Worm (Caenorhabditis elegans) whole organism, young adult: ENCODE measurements around the gene Y56A3A.2.

Experiments used
- B0035.1 ChIP-seq: sonication (generic microtip); optimal IDR thresholded peaks from 2 replicates; lab custom pipeline; 2016; ENCODE audit warnings: missing genetic modification characterization, mild to moderate bottlenecking, missing compliant biosample characterization, missing genotype, missing genetic modification reagents
- K12H6.12 ChIP-seq: fragments of 200-800 bp; sonication (Bioruptor generic); optimal IDR thresholded peaks from 2 replicates; lab custom pipeline; 2018; ENCODE audit warnings: mild to moderate bottlenecking, missing genetic modification characterization, missing compliant biosample characterization
- Y56A3A.18 ChIP-seq: fragments of 200-800 bp; sonication (Bioruptor generic); IDR thresholded peaks from 2 replicates; pipeline ENCODE4 v1.3.6; 2022; ENCODE audit warnings: missing genetic modification reagents, missing genetic modification characterization, missing compliant biosample characterization
- Y67H2A.10 ChIP-seq: fragments of 200-800 bp; sonication (Bioruptor generic); conservative IDR thresholded peaks from 2 replicates; pipeline ENCODE4 v1.3.6; 2022; ENCODE audit warnings: missing genetic modification reagents, missing genetic modification characterization, missing compliant biosample characterization
- Y79H2A.3 ChIP-seq: fragments of 200-800 bp; sonication (Bioruptor generic); conservative IDR thresholded peaks from 2 replicates; pipeline ENCODE4 v1.3.6; 2022; ENCODE audit warnings: missing genetic modification reagents, missing genetic modification characterization, missing compliant biosample characterization
- Y95B8A.8 ChIP-seq: fragments of 200-800 bp; sonication (Bioruptor generic); IDR thresholded peaks from 2 replicates; pipeline ENCODE4 v1.3.6; 2022; ENCODE audit warnings: missing genetic modification reagents, missing genetic modification characterization, missing compliant biosample characterization
- ZK185.1 ChIP-seq: sonication (generic microtip); optimal IDR thresholded peaks from 2 replicates; lab custom pipeline; 2016; ENCODE audit warnings: mild to moderate bottlenecking, missing genetic modification characterization, missing compliant biosample characterization; ENCODE audit not compliant: poor library complexity, severe bottlenecking
- aptf-2 ChIP-seq: fragments of 200-800 bp; sonication (Bioruptor generic); conservative IDR thresholded peaks from 2 replicates; pipeline ENCODE4 v1.3.6; 2022; ENCODE audit warnings: missing genetic modification reagents, missing genetic modification characterization, missing compliant biosample characterization
- attf-3 ChIP-seq: fragments of 200-800 bp; sonication (Bioruptor generic); conservative IDR thresholded peaks from 2 replicates; pipeline ENCODE4 v1.3.6; 2022; ENCODE audit warnings: missing genetic modification reagents, missing genetic modification characterization, missing compliant biosample characterization
- bed-2 ChIP-seq: fragments of 200-800 bp; sonication (Bioruptor generic); IDR thresholded peaks from 2 replicates; pipeline ENCODE4 v1.3.6; 2022; ENCODE audit warnings: missing genetic modification reagents, missing genetic modification characterization, missing compliant biosample characterization
- ccch-3 ChIP-seq: fragments of 200-800 bp; sonication (Bioruptor generic); optimal IDR thresholded peaks from 2 replicates; lab custom pipeline; 2018; ENCODE audit warnings: mild to moderate bottlenecking, missing genetic modification characterization, missing compliant biosample characterization
- cebp-1 ChIP-seq, 2 experiments: fragments of 200-800 bp in 1 of 2; sonication (Bioruptor generic) in 1 of 2; sonication (generic microtip) in 1 of 2; IDR thresholded peaks in 1 of 2; optimal IDR thresholded peaks in 1 of 2; 2 replicates each; pipeline versions ENCODE4 v1.3.6 to Lab custom; 2017 to 2022; ENCODE audit warnings: missing compliant biosample characterization in 2 of 2, missing genetic modification characterization in 2 of 2, mild to moderate bottlenecking in 1 of 2, missing genetic modification reagents in 1 of 2, moderate library complexity in 1 of 2
- ceh-79 ChIP-seq: sonication (generic microtip); optimal IDR thresholded peaks from 2 replicates; lab custom pipeline; 2017; ENCODE audit warnings: mild to moderate bottlenecking, missing genetic modification characterization, missing compliant biosample characterization
- efl-1 ChIP-seq: fragments of 150-350 bp; optimal IDR thresholded peaks from 2 replicates; lab custom pipeline; 2014; ENCODE audit warnings: missing biosample characterization, missing genetic modification reagents, missing genetic modification characterization
- egrh-3 ChIP-seq: fragments of 200-800 bp; sonication (Bioruptor generic); IDR thresholded peaks from 2 replicates; pipeline ENCODE4 v1.3.6; 2022; ENCODE audit warnings: missing genetic modification reagents, missing genetic modification characterization, missing compliant biosample characterization
- him-1 ChIP-seq: sonication (generic microtip); optimal IDR thresholded peaks from 2 replicates; lab custom pipeline; 2016; ENCODE audit warnings: missing genotype, missing genetic modification reagents, missing genetic modification characterization, missing compliant biosample characterization
- lin-26 ChIP-seq: fragments of 200-800 bp; sonication (Bioruptor generic); IDR thresholded peaks from 2 replicates; pipeline ENCODE4 v1.3.6; 2022; ENCODE audit warnings: missing genetic modification reagents, missing genetic modification characterization, missing compliant biosample characterization
- madf-3 ChIP-seq: fragments of 200-800 bp; sonication (Bioruptor generic); IDR thresholded peaks from 2 replicates; pipeline ENCODE4 v1.3.6; 2022; ENCODE audit warnings: missing genetic modification reagents, missing genetic modification characterization, missing compliant biosample characterization
- madf-6 ChIP-seq: fragments of 200-800 bp; sonication (Bioruptor generic); IDR thresholded peaks from 2 replicates; pipeline ENCODE4 v1.3.6; 2022; ENCODE audit warnings: missing genetic modification reagents, missing genetic modification characterization, missing compliant biosample characterization
- mel-28 ChIP-seq: sonication (generic microtip); optimal IDR thresholded peaks from 2 replicates; lab custom pipeline; 2016; ENCODE audit warnings: borderline replicate concordance, mild to moderate bottlenecking, missing genetic modification characterization, missing compliant biosample characterization
- nfyb-1 ChIP-seq: fragments of 200-800 bp; sonication (Bioruptor generic); IDR thresholded peaks from 2 replicates; pipeline ENCODE4 v1.3.6; 2022; ENCODE audit warnings: missing genetic modification reagents, missing genetic modification characterization, missing compliant biosample characterization
- nhr-120 ChIP-seq: fragments of 200-800 bp; sonication (Bioruptor generic); IDR thresholded peaks from 2 replicates; pipeline ENCODE4 v1.3.6; 2022; ENCODE audit warnings: missing genetic modification characterization, missing compliant biosample characterization
- nhr-80 ChIP-seq: sonication (generic microtip); optimal IDR thresholded peaks from 2 replicates; lab custom pipeline; 2016; ENCODE audit warnings: missing genetic modification characterization, missing compliant biosample characterization
- pbrm-1 ChIP-seq: fragments of 200-800 bp; sonication (Bioruptor generic); IDR thresholded peaks from 2 replicates; pipeline ENCODE4 v1.3.6; 2022; ENCODE audit warnings: missing genetic modification reagents, missing genetic modification characterization, missing compliant biosample characterization
- repo-1 ChIP-seq: sonication (generic microtip); optimal IDR thresholded peaks from 2 replicates; lab custom pipeline; 2017; ENCODE audit warnings: mild to moderate bottlenecking, missing genetic modification characterization, missing compliant biosample characterization
- sdz-38 ChIP-seq: sonication (generic microtip); optimal IDR thresholded peaks from 2 replicates; lab custom pipeline; 2016; ENCODE audit warnings: missing genotype, missing genetic modification characterization, missing compliant biosample characterization
- unc-62 ChIP-seq: fragments of 150-350 bp; optimal IDR thresholded peaks from 2 replicates; lab custom pipeline; 2014; ENCODE audit warnings: missing biosample characterization, missing genetic modification reagents, missing genetic modification characterization
- zfh-2 ChIP-seq: fragments of 200-800 bp; sonication (Bioruptor generic); conservative IDR thresholded peaks from 2 replicates; pipeline ENCODE4 v1.3.6; 2022; ENCODE audit warnings: missing genetic modification reagents, missing genetic modification characterization, missing compliant biosample characterization
- zim-3 ChIP-seq: sonication (generic microtip); optimal IDR thresholded peaks from 2 replicates; lab custom pipeline; 2017; ENCODE audit warnings: mild to moderate bottlenecking, missing genetic modification characterization, moderate library complexity, missing compliant biosample characterization
- ztf-25 ChIP-seq: fragments of 200-800 bp; sonication (Bioruptor generic); IDR thresholded peaks from 2 replicates; pipeline ENCODE4 v1.3.6; 2022; ENCODE audit warnings: missing genetic modification reagents, missing genetic modification characterization, missing compliant biosample characterization
- ztf-6 ChIP-seq: fragments of 200-800 bp; sonication (Bioruptor generic); IDR thresholded peaks from 2 replicates; pipeline ENCODE4 v1.3.6; 2022; ENCODE audit warnings: missing genetic modification reagents, missing genetic modification characterization, missing compliant biosample characterization

Y56A3A.2 gene

DNA sequence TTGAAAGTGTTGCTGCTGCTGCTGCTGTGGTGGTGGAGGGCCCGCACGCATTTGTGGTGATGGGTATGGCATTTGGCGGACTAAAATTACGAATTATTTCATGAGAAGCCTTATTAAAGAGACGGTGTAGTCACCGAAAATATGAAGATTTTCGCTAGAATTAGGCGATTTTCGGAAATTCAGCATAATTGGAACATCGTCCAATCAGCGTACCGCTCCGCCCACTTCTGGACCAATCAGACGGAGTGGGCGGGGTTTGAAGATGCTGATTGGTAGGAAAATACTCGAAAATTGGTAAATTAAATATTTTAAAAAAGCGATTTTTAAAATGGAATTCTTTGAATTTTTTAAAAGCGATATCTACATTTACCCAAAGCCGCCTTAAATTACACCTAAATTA is 4.1 kb upstream of the Y56A3A.2 start:
- no peak for TF ChIP-seq ztf-6 (GFP tag; lab: Robert Waterston, UW)
- TF ChIP-seq K12H6.12 (tag; lab: Kevin White, UChicago) = no peak
- TF ChIP-seq pbrm-1 (GFP tag; lab: Robert Waterston, UW) = no peak
- peak; percentile 58; the same call in 1 of the 2 replicates for TF ChIP-seq nfyb-1 (GFP tag; lab: Robert Waterston, UW)
- TF ChIP-seq aptf-2 (GFP tag; lab: Robert Waterston, UW) = no peak
- TF ChIP-seq bed-2 (GFP tag; lab: Robert Waterston, UW) = no peak
- TF ChIP-seq sdz-38 (tag; lab: Kevin White, UChicago) = no peak

DNA sequence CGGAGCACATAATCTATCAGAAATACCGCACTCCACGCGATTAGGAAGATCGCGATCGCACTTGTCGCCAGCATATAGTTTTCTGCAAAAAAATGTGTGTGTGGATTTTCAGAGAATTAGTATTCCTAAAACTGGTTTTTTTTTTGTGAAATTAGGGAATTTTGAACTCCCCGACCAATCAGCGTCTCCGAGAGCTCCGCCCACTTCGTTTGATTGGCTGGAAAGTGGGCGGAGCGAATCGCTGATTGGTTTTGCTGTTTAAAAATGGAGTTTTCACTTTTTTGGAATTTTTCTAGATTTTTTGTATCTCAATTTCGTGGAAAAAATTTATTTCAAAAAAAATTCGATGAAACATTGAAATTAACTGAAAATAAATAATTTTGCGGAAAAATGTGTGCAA is 926 bp downstream of the Y56A3A.2 start:
- TF ChIP-seq ztf-25 (GFP tag; lab: Robert Waterston, UW) (no peak), nfyb-1 (GFP tag; lab: Robert Waterston, UW) (peak; percentile 52), madf-3 (GFP tag; lab: Robert Waterston, UW) (no peak)
- TF ChIP-seq, all 124 proteins: peak for 1

DNA sequence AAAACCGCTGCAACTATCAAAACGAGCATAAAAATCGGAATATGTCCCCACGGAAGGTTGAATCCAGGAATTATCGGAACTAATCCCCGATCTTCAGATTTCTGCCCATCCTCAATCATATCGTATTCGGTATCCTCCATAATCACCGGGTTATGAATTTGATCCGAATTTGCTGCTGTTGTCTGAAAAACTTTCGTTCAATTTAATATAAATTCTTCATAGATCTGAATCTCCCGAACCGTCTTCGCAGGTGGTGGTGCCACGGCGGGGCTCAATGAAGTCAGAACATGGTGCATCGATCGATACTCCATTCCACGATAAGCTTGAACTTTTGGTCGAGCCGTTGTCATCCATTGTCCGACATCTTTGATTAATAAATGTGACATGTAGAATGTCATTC is 5.2 kb downstream of the Y56A3A.2 start:
- TF ChIP-seq zim-3 (tag; lab: Kevin White, UChicago) = no peak
- no peak for TF ChIP-seq efl-1 (GFP tag; lab: Kevin White, UChicago)
- no peak for TF ChIP-seq B0035.1 (tag; lab: Kevin White, UChicago)
- no peak for TF ChIP-seq ceh-79 (tag; lab: Kevin White, UChicago)
- TF ChIP-seq mel-28 (tag; lab: Kevin White, UChicago) = no peak
- TF ChIP-seq repo-1 = no peak
- TF ChIP-seq Y95B8A.8 (GFP tag; lab: Robert Waterston, UW) = no peak
- no peak for TF ChIP-seq ccch-3 (GFP tag; lab: Kevin White, UChicago)
- no peak for TF ChIP-seq lin-26 (GFP tag; lab: Robert Waterston, UW)
- TF ChIP-seq unc-62 (GFP tag; lab: Kevin White, UChicago) = no peak
- TF ChIP-seq Y56A3A.18 (GFP tag; lab: Robert Waterston, UW) = no peak
- no peak for TF ChIP-seq him-1 (tag; lab: Kevin White, UChicago)
- no peak for TF ChIP-seq egrh-3 (GFP tag; lab: Robert Waterston, UW)
- TF ChIP-seq nhr-80 (tag; lab: Kevin White, UChicago) = no peak
- TF ChIP-seq nhr-120 (GFP tag; lab: Robert Waterston, UW) = no peak
- TF ChIP-seq zfh-2 (GFP tag; lab: Robert Waterston, UW) = no peak
- TF ChIP-seq Y67H2A.10 (GFP tag; lab: Robert Waterston, UW) = no peak

DNA sequence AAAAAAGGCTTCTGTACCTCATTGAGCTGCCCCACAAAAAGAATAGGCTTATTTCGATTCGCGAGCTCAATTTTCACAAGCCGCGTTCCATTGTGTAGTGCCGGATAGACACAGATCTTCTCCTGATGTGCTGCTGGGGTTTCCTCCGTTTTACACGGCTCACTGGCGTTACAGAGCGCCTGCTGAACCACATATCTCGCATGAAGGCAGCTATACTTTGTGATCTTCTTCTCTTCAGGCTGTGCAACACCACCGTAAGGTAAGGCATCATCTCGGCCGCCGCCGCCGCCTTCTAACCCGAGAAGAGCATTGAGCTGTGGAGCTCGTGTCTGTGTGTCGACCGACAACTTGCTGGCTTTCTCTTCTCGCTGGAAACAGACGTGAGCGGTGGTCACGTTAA is 8.5 kb downstream of the Y56A3A.2 start:
- no peak for TF ChIP-seq attf-3
- TF ChIP-seq zfh-2 (GFP tag; lab: Robert Waterston, UW) = peak; percentile 60; the same call in 1 of the 2 replicates

DNA sequence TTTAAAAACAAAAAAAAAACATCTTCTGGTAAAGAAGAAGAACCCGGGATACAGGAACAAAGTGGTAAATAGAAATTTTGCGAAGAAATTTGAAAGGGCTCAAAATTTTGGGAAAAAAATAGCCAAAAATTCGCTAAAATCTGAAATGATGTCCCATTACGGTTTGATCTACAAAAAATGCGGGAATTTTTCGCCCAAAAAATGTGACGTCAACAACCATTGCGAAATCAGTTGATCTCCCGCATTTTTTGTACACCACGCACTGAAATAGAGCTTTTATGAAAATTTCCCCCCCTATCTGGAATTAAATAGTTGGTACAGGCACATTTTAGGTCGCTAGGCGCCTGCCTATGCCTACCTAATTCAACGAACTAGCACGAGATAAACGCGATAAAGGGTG is 12.5 kb downstream of the Y56A3A.2 start:
- no peak for TF ChIP-seq ZK185.1 (tag; lab: Kevin White, UChicago)
- TF ChIP-seq madf-6 (GFP tag; lab: Robert Waterston, UW) = peak; percentile 21; the same call in 1 of the 2 replicates
- no peak for TF ChIP-seq cebp-1 (GFP tag; IDR thresholded peaks at IDR 0.05; lab: Robert Waterston, UW)
- TF ChIP-seq cebp-1 (tag; optimal IDR thresholded peaks at IDR 0.05; lab: Kevin White, UChicago) = peak; percentile 63
- 0 out of 2 replicates have a peak, but pooled peaks have one; percentile 35 for TF ChIP-seq Y79H2A.3 (GFP tag; lab: Robert Waterston, UW)
- TF ChIP-seq, all 124 proteins: peak for 3
